Worm (Caenorhabditis elegans): Measurements from ENCODE around the gene F48F7.5.

DNA sequence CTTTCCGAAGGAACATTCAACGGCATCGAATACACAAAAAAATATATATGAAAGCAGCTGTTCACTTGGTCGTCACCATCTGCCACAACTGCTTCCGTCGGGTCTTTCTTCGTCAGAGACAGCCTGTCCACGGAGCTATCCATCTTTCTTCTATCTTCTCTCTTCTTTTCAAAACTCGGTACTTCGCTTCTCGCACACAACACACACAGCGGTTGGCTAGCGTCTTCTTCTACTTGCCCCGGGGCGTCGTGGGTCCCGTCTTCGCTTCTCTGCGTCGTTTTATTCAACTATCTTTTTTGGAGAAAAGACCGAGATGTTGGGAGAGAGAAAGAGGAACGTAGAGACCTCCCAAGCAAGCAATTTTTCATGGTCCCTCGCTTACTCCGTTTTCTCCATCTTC is 41.2 kb downstream of the F48F7.5 start:
- TF ChIP-seq ama-1 (optimal IDR thresholded peaks at IDR 0.05) (no peak), ceh-13 (GFP tag; optimal IDR thresholded peaks at IDR 0.05) (no peak), hnd-1 (tag; optimal IDR thresholded peaks at IDR 0.05) (no peak), tbx-11 (GFP tag; IDR thresholded peaks at IDR 0.05) (no peak), sea-1 (GFP tag; conservative IDR thresholded peaks at IDR 0.05) (no peak), flt-1 (GFP tag; IDR thresholded peaks at IDR 0.05) (no peak), B0310.2 (tag; optimal IDR thresholded peaks at IDR 0.05) (no peak), scrt-1 (GFP tag; IDR thresholded peaks at IDR 0.05) (no peak), F13C5.2 (tag; optimal IDR thresholded peaks at IDR 0.05) (peak; percentile 33)
